Worm (Caenorhabditis elegans) whole organism, late embryonic: ENCODE measurements around the gene aat-2.

Experiments used
- C08G9.2 ChIP-seq: sonication (generic microtip); optimal IDR thresholded peaks from 2 replicates; lab custom pipeline; 2016; ENCODE audit warnings: mild to moderate bottlenecking, missing genetic modification characterization, moderate library complexity, missing compliant biosample characterization
- ceh-19 ChIP-seq: fragments of 200-800 bp; sonication (Bioruptor generic); optimal IDR thresholded peaks from 2 replicates; lab custom pipeline; 2018; ENCODE audit warnings: mild to moderate bottlenecking, missing genetic modification characterization, missing compliant biosample characterization
- ceh-24 ChIP-seq: sonication (generic microtip); optimal IDR thresholded peaks from 2 replicates; lab custom pipeline; 2016; ENCODE audit warnings: mild to moderate bottlenecking, missing genetic modification characterization, missing compliant biosample characterization
- ceh-31 ChIP-seq: sonication (generic microtip); optimal IDR thresholded peaks from 2 replicates; lab custom pipeline; 2016; ENCODE audit warnings: missing genetic modification characterization, missing compliant biosample characterization
- dmd-4 ChIP-seq: sonication (generic microtip); optimal IDR thresholded peaks from 2 replicates; lab custom pipeline; 2016; ENCODE audit warnings: borderline replicate concordance, missing genetic modification characterization, missing compliant biosample characterization
- dve-1 ChIP-seq: sonication (generic microtip); optimal IDR thresholded peaks from 2 replicates; lab custom pipeline; 2017; ENCODE audit warnings: antibody characterized with exemption, mild to moderate bottlenecking, missing genetic modification characterization, missing compliant biosample characterization
- fax-1 ChIP-seq: sonication (generic microtip); optimal IDR thresholded peaks from 2 replicates; lab custom pipeline; 2016; ENCODE audit warnings: missing genotype, missing genetic modification characterization, missing compliant biosample characterization
- hlh-6 ChIP-seq: sonication (generic microtip); optimal IDR thresholded peaks from 2 replicates; lab custom pipeline; 2016; ENCODE audit warnings: missing genotype, missing genetic modification characterization, missing compliant biosample characterization
- nhr-11 ChIP-seq: fragments of 150-350 bp; optimal IDR thresholded peaks from 2 replicates; lab custom pipeline; 2014; ENCODE audit warnings: missing biosample characterization, missing genetic modification characterization
- nhr-232 ChIP-seq: sonication (generic microtip); optimal IDR thresholded peaks from 2 replicates; lab custom pipeline; 2016; ENCODE audit warnings: missing genetic modification characterization, missing compliant biosample characterization
- pat-9 ChIP-seq: fragments of 200-800 bp; sonication (Bioruptor generic); optimal IDR thresholded peaks from 2 replicates; lab custom pipeline; 2018; ENCODE audit warnings: mild to moderate bottlenecking, missing genetic modification characterization, moderate library complexity, missing compliant biosample characterization
- pha-4 ChIP-seq: fragments of 150-350 bp; optimal IDR thresholded peaks from 2 replicates; lab custom pipeline; 2018; ENCODE audit warnings: missing biosample characterization, missing genetic modification reagents, missing genetic modification characterization
- pqm-1 ChIP-seq: sonication (generic microtip); optimal IDR thresholded peaks from 2 replicates; lab custom pipeline; 2016; ENCODE audit warnings: missing genetic modification characterization, missing compliant biosample characterization
- rnt-1 ChIP-seq: sonication (generic microtip); optimal IDR thresholded peaks from 2 replicates; lab custom pipeline; 2016; ENCODE audit warnings: missing genetic modification characterization, missing compliant biosample characterization

DNA sequence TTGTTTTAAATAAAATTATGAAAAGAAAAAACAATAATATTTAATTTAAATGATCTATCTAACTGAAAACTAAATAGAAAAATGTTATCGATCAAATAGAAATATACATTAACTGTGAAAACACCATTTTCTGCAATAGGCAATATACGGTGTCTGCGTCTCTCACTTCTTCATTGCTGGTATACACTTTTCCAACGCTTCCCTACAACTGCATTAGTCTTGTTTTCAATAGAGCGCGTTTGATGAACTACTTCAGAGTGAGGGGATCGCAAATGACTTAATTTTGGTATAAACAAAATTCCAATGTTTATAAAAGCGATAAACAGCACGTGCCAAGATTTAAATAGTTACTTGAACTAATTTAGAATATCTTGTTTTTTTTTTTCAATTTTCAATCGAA lies 33.7 kb downstream of the aat-2 start:
- TF ChIP-seq C08G9.2 (tag; lab: Kevin White, UChicago) = no peak
- TF ChIP-seq hlh-6 = no peak
- no peak for TF ChIP-seq ceh-24 (tag; lab: Kevin White, UChicago)
- no peak for TF ChIP-seq rnt-1
- no peak for TF ChIP-seq nhr-11 (tag; lab: Kevin White, UChicago)
- no peak for TF ChIP-seq nhr-232 (tag; lab: Kevin White, UChicago)
- TF ChIP-seq dmd-4 (tag; lab: Kevin White, UChicago) = no peak
- TF ChIP-seq ceh-31 = peak; percentile 52
- no peak for TF ChIP-seq pat-9 (tag; lab: Kevin White, UChicago)
- no peak for TF ChIP-seq pqm-1 (tag; lab: Kevin White, UChicago)
- no peak for TF ChIP-seq ceh-19 (GFP tag; lab: Kevin White, UChicago)
- peak; percentile 10 for TF ChIP-seq dve-1
- TF ChIP-seq pha-4 (tag; lab: Kevin White, UChicago) = no peak
- TF ChIP-seq fax-1 (tag; lab: Kevin White, UChicago) = no peak
